Worm (Caenorhabditis elegans) whole organism, L4/young adult: ENCODE measurements around the gene nhr-44.

Experiments used
- W03F9.2 ChIP-seq: fragments of 150-350 bp; optimal IDR thresholded peaks from 2 replicates; lab custom pipeline; 2014; ENCODE audit warnings: missing biosample characterization, missing genetic modification characterization
- him-1 ChIP-seq: sonication (generic microtip); optimal IDR thresholded peaks from 2 replicates; lab custom pipeline; 2016; ENCODE audit warnings: missing genotype, missing genetic modification reagents, missing genetic modification characterization, missing compliant biosample characterization

DNA sequence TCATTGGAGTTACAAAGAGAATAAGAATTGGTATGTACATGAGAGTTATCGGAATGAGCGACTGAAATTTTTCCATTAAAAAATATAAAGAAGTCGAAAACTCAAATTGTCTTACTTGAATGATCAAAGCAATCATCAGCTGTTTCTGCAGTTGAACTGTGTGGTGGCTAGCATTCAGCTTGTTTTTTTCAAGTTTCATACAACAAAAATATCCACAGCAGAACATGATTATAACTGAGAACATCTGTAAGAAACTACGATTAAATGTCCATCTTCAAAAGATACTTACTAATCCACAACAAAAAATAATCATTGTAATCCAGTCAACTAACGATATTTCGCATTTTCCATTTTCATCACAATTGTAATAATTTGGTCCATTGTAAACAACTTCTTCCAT is 20.9 kb upstream of the nhr-44 start:
- TF ChIP-seq him-1 (tag; lab: Kevin White, UChicago) = no peak
- no peak for TF ChIP-seq W03F9.2 (tag; lab: Kevin White, UChicago)
